Fruit fly (Drosophila melanogaster) S2 (cell line): ENCODE results near the gene CG14456.

Experiments
- CG8478 ChIP-seq: fragments of >200 bp; optimal IDR thresholded peaks from 2 replicates; lab custom pipeline; 2018
- CTCF ChIP-seq, 2 experiments: fragments of >200 bp; optimal IDR thresholded peaks; 2 replicates each; lab custom pipeline; 2018

DNA sequence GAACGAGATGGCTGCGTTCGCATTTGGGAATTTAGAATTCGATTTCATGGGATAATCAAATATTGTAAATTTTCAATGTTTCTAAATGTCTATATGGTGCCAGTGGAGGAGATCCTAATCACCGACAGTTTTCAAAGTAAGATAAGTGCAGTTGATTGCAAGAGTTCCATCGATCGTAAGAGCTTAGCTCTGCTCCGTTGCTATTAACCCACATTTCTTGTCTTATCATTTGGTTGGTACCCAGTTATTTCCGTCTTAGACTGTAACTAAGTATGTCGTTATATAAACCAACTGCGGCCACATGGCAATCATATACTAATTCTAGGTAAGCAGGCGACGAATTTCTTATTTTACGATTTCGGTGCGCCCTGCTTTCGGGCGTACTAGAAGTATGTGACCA is 16.8 kb upstream of the CG14456 start:
- TF ChIP-seq CTCF (optimal IDR thresholded peaks at IDR 0.05; lab: Kevin White, UChicago) (no peak), CG8478 (lab: Kevin White, UChicago) (no peak)
